Worm (Caenorhabditis elegans): ENCODE data around the gene F55B12.2.

ce11 chrV:13854306-13854705 is 37.5 kb upstream of the F55B12.2 start, which contains the start of gene ttr-21:
- TF ChIP-seq elt-2 (tag; optimal IDR thresholded peaks at IDR 0.05): no peak
- TF ChIP-seq ceh-63 (GFP tag; optimal IDR thresholded peaks at IDR 0.05): no peak
- TF ChIP-seq tbx-2 (tag; optimal IDR thresholded peaks at IDR 0.05): no peak
- TF ChIP-seq irx-1 (tag; optimal IDR thresholded peaks at IDR 0.05): no peak
- TF ChIP-seq unc-62 (GFP tag; optimal IDR thresholded peaks at IDR 0.05): no peak
- TF ChIP-seq nhr-12 (tag; optimal IDR thresholded peaks at IDR 0.05): no peak
- TF ChIP-seq C04F5.9 (tag; optimal IDR thresholded peaks at IDR 0.05): no peak
- no peak for TF ChIP-seq unc-130 (tag; optimal IDR thresholded peaks at IDR 0.05)
- TF ChIP-seq mep-1 (tag; optimal IDR thresholded peaks at IDR 0.05): no peak
- TF ChIP-seq ama-1 (optimal IDR thresholded peaks at IDR 0.05): no peak
- TF ChIP-seq pqm-1 (tag; optimal IDR thresholded peaks at IDR 0.05): no peak
- TF ChIP-seq lin-35 (GFP tag; optimal IDR thresholded peaks at IDR 0.05): no peak
- TF ChIP-seq alr-1 (tag; optimal IDR thresholded peaks at IDR 0.05; ENCODE audit: borderline replicate concordance): no peak
- no peak for TF ChIP-seq ceh-82 (tag; optimal IDR thresholded peaks at IDR 0.05)
